Worm (Caenorhabditis elegans) whole organism, young adult: Measurements from ENCODE around the gene D2096.11.

Experiments
- K11D2.4 ChIP-seq: fragments of 200-800 bp; sonication (Bioruptor generic); IDR thresholded peaks from 2 replicates; pipeline ENCODE4 v1.3.6; 2022; ENCODE audit warnings: missing genetic modification reagents, missing genetic modification characterization, missing compliant biosample characterization
- madf-6 ChIP-seq: fragments of 200-800 bp; sonication (Bioruptor generic); IDR thresholded peaks from 2 replicates; pipeline ENCODE4 v1.3.6; 2022; ENCODE audit warnings: missing genetic modification reagents, missing genetic modification characterization, missing compliant biosample characterization
- repo-1 ChIP-seq: sonication (generic microtip); optimal IDR thresholded peaks from 2 replicates; lab custom pipeline; 2017; ENCODE audit warnings: mild to moderate bottlenecking, missing genetic modification characterization, missing compliant biosample characterization
- rpc-1 ChIP-seq, 2 experiments: fragments of 150-350 bp in 1 of 2; sonication (generic microtip) in 1 of 2; optimal IDR thresholded peaks; 2 replicates each; lab custom pipeline; 2014 to 2018; ENCODE audit warnings: missing biosample characterization in 1 of 2, missing genetic modification characterization in 1 of 2, missing genetic modification reagents in 1 of 2, missing genotype in 1 of 2

- TF ChIP-seq madf-6 (no peak), repo-1 (no peak), rpc-1 (optimal IDR thresholded peaks at IDR 0.05; lab: Kevin White, UChicago) (no peak), rpc-1 (tag; optimal IDR thresholded peaks at IDR 0.05; lab: Kevin White, UChicago) (no peak), K11D2.4 (no peak)
These were observed 8.3 kb downstream of the D2096.11 start for ce11 chrIV:8385662-8386061.
